Worm (Caenorhabditis elegans) whole organism, L1 larva: ENCODE data around the gene T25G12.13.

ENCODE experiments used
- C16A3.4 ChIP-seq: fragments of 150-350 bp; optimal IDR thresholded peaks from 2 replicates; lab custom pipeline; 2014; ENCODE audit warnings: missing biosample characterization, missing genetic modification characterization
- F16B12.6 ChIP-seq: fragments of 150-350 bp; optimal IDR thresholded peaks from 2 replicates; lab custom pipeline; 2014; ENCODE audit warnings: missing biosample characterization, missing genetic modification characterization
- ama-1 ChIP-seq: fragments of 150-350 bp; optimal IDR thresholded peaks from 2 replicates; lab custom pipeline; 2014
- blmp-1 ChIP-seq: fragments of 150-350 bp; optimal IDR thresholded peaks from 2 replicates; lab custom pipeline; 2014; ENCODE audit warnings: missing biosample characterization, missing genetic modification characterization
- ceh-88 ChIP-seq: fragments of 200-800 bp; sonication (Bioruptor generic); IDR thresholded peaks from 2 replicates; pipeline ENCODE4 v1.3.6; 2022; ENCODE audit warnings: missing genetic modification characterization, missing compliant biosample characterization
- dpl-1 ChIP-seq, 3 experiments: fragments of 150-350 bp in 2 of 3; sonication (generic microtip) in 1 of 3; optimal IDR thresholded peaks; 2 replicates each; lab custom pipeline; 2014 to 2017; ENCODE audit warnings: missing biosample characterization in 3 of 3, missing genetic modification characterization in 3 of 3, missing genetic modification reagents in 3 of 3
- dsc-1 ChIP-seq: sonication (generic microtip); optimal IDR thresholded peaks from 2 replicates; lab custom pipeline; 2016; ENCODE audit warnings: mild to moderate bottlenecking, missing genetic modification characterization, missing compliant biosample characterization
- efl-1 ChIP-seq, 4 experiments: fragments of 150-350 bp; optimal IDR thresholded peaks in 3 of 4; peaks in 1 of 4; 1 replicate in 1 of 4; 2 replicates in 3 of 4; lab custom pipeline; 2014; ENCODE audit warnings: missing biosample characterization in 2 of 4, missing genetic modification characterization in 2 of 4, missing genetic modification reagents in 2 of 4
- egl-13 ChIP-seq: sonication (generic microtip); optimal IDR thresholded peaks from 2 replicates; lab custom pipeline; 2016; ENCODE audit warnings: missing genotype, missing genetic modification reagents, missing genetic modification characterization, missing compliant biosample characterization
- elt-2 ChIP-seq: sonication (generic microtip); optimal IDR thresholded peaks from 2 replicates; lab custom pipeline; 2016; ENCODE audit warnings: missing genetic modification characterization, mild to moderate bottlenecking, inconsistent platforms, missing compliant biosample characterization, missing genetic modification reagents
- elt-3 ChIP-seq, 6 experiments: fragments of 150-350 bp in 1 of 6; sonication (generic microtip); optimal IDR thresholded peaks; 2 replicates each; lab custom pipeline; 2017 to 2018; ENCODE audit warnings: missing biosample characterization in 6 of 6, missing genetic modification characterization in 6 of 6, inconsistent platforms in 1 of 6
- fkh-10 ChIP-seq: sonication (generic microtip); optimal IDR thresholded peaks from 2 replicates; lab custom pipeline; 2017; ENCODE audit warnings: missing biosample characterization, missing genetic modification reagents, missing genetic modification characterization
- grh-1 ChIP-seq: fragments of 200-800 bp; sonication (Bioruptor generic); IDR thresholded peaks from 2 replicates; pipeline ENCODE4 v1.3.6; 2022; ENCODE audit warnings: missing genetic modification reagents, missing genetic modification characterization, missing compliant biosample characterization
- hlh-17 ChIP-seq: fragments of 200-800 bp; sonication (Bioruptor generic); optimal IDR thresholded peaks from 2 replicates; lab custom pipeline; 2018; ENCODE audit warnings: missing genetic modification characterization, mild to moderate bottlenecking, missing compliant biosample characterization, moderate library complexity, borderline replicate concordance
- hpl-2 ChIP-seq: fragments of 150-350 bp; optimal IDR thresholded peaks from 2 replicates; lab custom pipeline; 2014; ENCODE audit warnings: missing biosample characterization, missing genetic modification reagents, missing genetic modification characterization
- lin-13 ChIP-seq: fragments of 150-350 bp; optimal IDR thresholded peaks from 2 replicates; lab custom pipeline; 2014; ENCODE audit warnings: missing biosample characterization, missing genetic modification reagents, missing genetic modification characterization
- lin-14 ChIP-seq: fragments of 200-800 bp; sonication (Bioruptor generic); optimal IDR thresholded peaks from 2 replicates; lab custom pipeline; 2018; ENCODE audit warnings: mild to moderate bottlenecking, missing genetic modification characterization, moderate library complexity, missing compliant biosample characterization
- lin-15B ChIP-seq: fragments of 150-350 bp; sonication (generic microtip); optimal IDR thresholded peaks from 3 replicates; lab custom pipeline; 2014; ENCODE audit warnings: missing biosample characterization, missing genetic modification characterization
- lin-35 ChIP-seq, 2 experiments: fragments of 150-350 bp; optimal IDR thresholded peaks; 2 replicates each; lab custom pipeline; 2014; ENCODE audit warnings: missing biosample characterization in 2 of 2, missing genetic modification characterization in 2 of 2, missing genetic modification reagents in 2 of 2
- lir-3 ChIP-seq: sonication (generic microtip); optimal IDR thresholded peaks from 2 replicates; lab custom pipeline; 2016; ENCODE audit warnings: mild to moderate bottlenecking, missing genetic modification characterization, moderate library complexity, missing compliant biosample characterization; ENCODE audit not compliant: poor library complexity
- lsy-2 ChIP-seq, 2 experiments: fragments of 150-350 bp; optimal IDR thresholded peaks; 2 replicates each; lab custom pipeline; 2014; ENCODE audit warnings: missing biosample characterization in 2 of 2, missing genetic modification characterization in 2 of 2
- mab-9 ChIP-seq: fragments of 200-800 bp; sonication (Bioruptor generic); IDR thresholded peaks from 2 replicates; pipeline ENCODE4 v1.3.6; 2022; ENCODE audit warnings: missing genetic modification reagents, missing genetic modification characterization, missing compliant biosample characterization
- mdl-1 ChIP-seq, 2 experiments: fragments of 150-350 bp; optimal IDR thresholded peaks; 2 replicates each; lab custom pipeline; 2014 to 2017; ENCODE audit warnings: missing biosample characterization in 2 of 2, missing genetic modification characterization in 2 of 2, inconsistent platforms in 1 of 2
- mef-2 ChIP-seq: fragments of 150-350 bp; optimal IDR thresholded peaks from 2 replicates; lab custom pipeline; 2014; ENCODE audit warnings: missing biosample characterization, missing genetic modification characterization
- nhr-11 ChIP-seq: fragments of 150-350 bp; optimal IDR thresholded peaks from 2 replicates; lab custom pipeline; 2014; ENCODE audit warnings: missing biosample characterization, missing genetic modification characterization
- nhr-12 ChIP-seq: sonication (generic microtip); optimal IDR thresholded peaks from 2 replicates; lab custom pipeline; 2017; ENCODE audit warnings: missing biosample characterization, missing genetic modification characterization
- nhr-19 ChIP-seq: fragments of 200-800 bp; sonication (Bioruptor generic); conservative IDR thresholded peaks from 2 replicates; pipeline ENCODE4 v1.3.6; 2022; ENCODE audit warnings: missing genetic modification characterization, missing compliant biosample characterization
- nhr-20 ChIP-seq: sonication (generic microtip); optimal IDR thresholded peaks from 2 replicates; lab custom pipeline; 2016; ENCODE audit warnings: mild to moderate bottlenecking, missing genetic modification characterization, missing compliant biosample characterization
- nhr-28 ChIP-seq: fragments of 150-350 bp; optimal IDR thresholded peaks from 2 replicates; lab custom pipeline; 2014; ENCODE audit warnings: missing biosample characterization, missing genetic modification characterization
- nhr-71 ChIP-seq: sonication (generic microtip); optimal IDR thresholded peaks from 2 replicates; lab custom pipeline; 2016; ENCODE audit warnings: mild to moderate bottlenecking, missing genetic modification characterization, moderate library complexity, missing compliant biosample characterization
- nhr-76 ChIP-seq: sonication (generic microtip); optimal IDR thresholded peaks from 2 replicates; lab custom pipeline; 2017; ENCODE audit warnings: missing biosample characterization, missing genetic modification characterization
- nhr-77 ChIP-seq: fragments of 150-350 bp; optimal IDR thresholded peaks from 2 replicates; lab custom pipeline; 2014; ENCODE audit warnings: missing biosample characterization, missing genetic modification characterization
- nhr-85 ChIP-seq: sonication (generic microtip); peaks from one replicate; lab custom pipeline; 2016; ENCODE audit warnings: missing genetic modification characterization, inconsistent platforms, missing compliant biosample characterization
- nhr-90 ChIP-seq: sonication (generic microtip); optimal IDR thresholded peaks from 2 replicates; lab custom pipeline; 2016; ENCODE audit warnings: mild to moderate bottlenecking, missing genetic modification characterization, missing compliant biosample characterization; ENCODE audit not compliant: poor library complexity
- pqm-1 ChIP-seq: sonication (generic microtip); optimal IDR thresholded peaks from 3 replicates; lab custom pipeline; 2017; ENCODE audit warnings: missing biosample characterization, missing genetic modification characterization
- snu-23 ChIP-seq: sonication (generic microtip); optimal IDR thresholded peaks from 2 replicates; lab custom pipeline; 2016; ENCODE audit warnings: missing genetic modification characterization, missing compliant biosample characterization
- sox-4 ChIP-seq: sonication (generic microtip); optimal IDR thresholded peaks from 2 replicates; lab custom pipeline; 2016; ENCODE audit warnings: missing genetic modification characterization, missing compliant biosample characterization
- tlp-1 ChIP-seq: fragments of 150-350 bp; optimal IDR thresholded peaks from 2 replicates; lab custom pipeline; 2014; ENCODE audit warnings: missing biosample characterization, missing genetic modification characterization
- unc-86 ChIP-seq: sonication (generic microtip); optimal IDR thresholded peaks from 2 replicates; lab custom pipeline; 2016; ENCODE audit warnings: missing genetic modification characterization, missing compliant biosample characterization
- xbp-1 ChIP-seq: sonication (generic microtip); optimal IDR thresholded peaks from 2 replicates; lab custom pipeline; 2016; ENCODE audit warnings: missing genetic modification characterization, missing compliant biosample characterization
- zip-4 ChIP-seq: fragments of 200-800 bp; sonication (Bioruptor generic); optimal IDR thresholded peaks from 2 replicates; lab custom pipeline; 2018; ENCODE audit warnings: mild to moderate bottlenecking, missing genetic modification characterization, moderate library complexity, missing compliant biosample characterization
- ztf-11 ChIP-seq, 2 experiments: sonication (generic microtip); optimal IDR thresholded peaks; 2 replicates each; lab custom pipeline; 2016 to 2017; ENCODE audit warnings: missing genetic modification characterization in 2 of 2, missing biosample characterization in 1 of 2, missing compliant biosample characterization in 1 of 2
- ztf-4 ChIP-seq: fragments of 150-350 bp; optimal IDR thresholded peaks from 2 replicates; lab custom pipeline; 2014; ENCODE audit warnings: missing biosample characterization, missing genetic modification characterization

The T25G12.13 gene

ce11 chrX:17209265-17209664 is 33.9 kb upstream of the T25G12.13 start, which contains the start of gene T08G2.2:
TSS of gene T08G2.2 (minus strand) at chrX:17209365.
- TF ChIP-seq pqm-1 (tag; lab: Kevin White, UChicago) (no peak), dsc-1 (tag; lab: Kevin White, UChicago) (no peak), ama-1 (lab: Kevin White, UChicago) (no peak), lin-13 (GFP tag; lab: Kevin White, UChicago) (no peak), mab-9 (no peak), F16B12.6 (tag; lab: Kevin White, UChicago) (no peak), dpl-1 (GFP tag; optimal IDR thresholded peaks at IDR 0.05; lab: Kevin White, UChicago) (no peak)

- TF ChIP-seq ztf-11 (tag; optimal IDR thresholded peaks at IDR 0.05; lab: Kevin White, UChicago) (no peak), nhr-90 (no peak), blmp-1 (tag; lab: Kevin White, UChicago) (peak; percentile 99), nhr-77 (tag; lab: Kevin White, UChicago) (no peak), nhr-19 (GFP tag; lab: Robert Waterston, UW) (no peak), zip-4 (GFP tag; lab: Kevin White, UChicago) (no peak)
Observed at ce11 chrX:17211513-17211912, 31.6 kb upstream of the T25G12.13 start.

ce11 chrX:17214803-17215202 is 28.4 kb upstream of the T25G12.13 start, which contains the start of gene acdh-10:
TSS of gene acdh-10 (minus strand) at chrX:17214903.
- TF ChIP-seq grh-1 (no peak), F16B12.6 (tag; lab: Kevin White, UChicago) (no peak)

ce11 chrX:17215753-17216152 is 27.4 kb upstream of the T25G12.13 start:
- no peak for TF ChIP-seq pqm-1 (tag; lab: Kevin White, UChicago)
- no peak for TF ChIP-seq efl-1 (optimal IDR thresholded peaks at IDR 0.05; lab: Kevin White, UChicago)
- TF ChIP-seq efl-1 (GFP tag; optimal IDR thresholded peaks at IDR 0.05 in 1 of 2; lab: Kevin White, UChicago): peak in 1 of 2 experiments; percentile 19
- no peak for TF ChIP-seq sox-4 (tag; lab: Kevin White, UChicago)
- no peak for TF ChIP-seq egl-13
- no peak for TF ChIP-seq hlh-17 (GFP tag; lab: Kevin White, UChicago)
- TF ChIP-seq ceh-88 (GFP tag; lab: Robert Waterston, UW): no peak
- no peak for TF ChIP-seq tlp-1 (tag; lab: Kevin White, UChicago)

DNA sequence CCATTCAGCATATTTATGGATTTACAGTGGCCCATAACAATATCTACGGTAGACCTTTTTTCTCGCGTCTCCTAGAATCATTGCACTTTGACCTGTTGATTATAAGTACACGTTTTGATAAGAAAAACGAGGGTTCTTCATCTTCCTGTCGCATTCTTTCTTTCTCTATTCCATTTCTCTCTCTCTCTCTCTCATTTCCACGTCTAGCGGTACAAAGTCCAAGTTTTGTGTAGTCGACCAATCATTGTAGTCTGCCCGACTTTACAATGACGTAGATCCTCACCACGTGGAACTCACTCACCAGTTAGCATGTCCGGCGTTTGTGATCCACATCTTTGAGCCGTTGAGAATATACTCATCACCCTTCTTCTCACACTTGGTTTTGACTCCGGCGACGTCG is 27.0 kb upstream of the T25G12.13 start:
- TF ChIP-seq xbp-1 (tag; lab: Kevin White, UChicago) (peak; percentile 89), elt-3 (tag; optimal IDR thresholded peaks at IDR 0.05; lab: Kevin White, UChicago) (peak in 5 of 6 experiments; percentile 33 to 74 (median 64)), mef-2 (tag; lab: Kevin White, UChicago) (no peak), nhr-85 (peak; percentile 75), fkh-10 (GFP tag; lab: Kevin White, UChicago) (no peak), lin-14 (peak; percentile 81), blmp-1 (tag; lab: Kevin White, UChicago) (peak; percentile 50), pqm-1 (tag; lab: Kevin White, UChicago) (no peak), ztf-4 (tag; lab: Kevin White, UChicago) (peak; percentile 34), nhr-28 (tag; lab: Kevin White, UChicago) (no peak), nhr-12 (tag; lab: Kevin White, UChicago) (peak; percentile 22), mdl-1 (tag; optimal IDR thresholded peaks at IDR 0.05; lab: Kevin White, UChicago) (peak in 1 of 2 experiments; percentile 60), mab-9 (no peak), lin-13 (GFP tag; lab: Kevin White, UChicago) (peak; percentile 11), hpl-2 (GFP tag; lab: Kevin White, UChicago) (no peak), snu-23 (GFP tag; lab: Kevin White, UChicago) (peak; percentile 65), lir-3 (tag; lab: Kevin White, UChicago) (peak; percentile 28), F16B12.6 (tag; lab: Kevin White, UChicago) (no peak), nhr-76 (tag; lab: Kevin White, UChicago) (no peak), dpl-1 (GFP tag; optimal IDR thresholded peaks at IDR 0.05; lab: Kevin White, UChicago) (no peak), C16A3.4 (tag; lab: Kevin White, UChicago) (peak; percentile 26), elt-2 (peak; percentile 39), nhr-19 (GFP tag; lab: Robert Waterston, UW) (peak; percentile 64), nhr-71 (tag; lab: Kevin White, UChicago) (peak; percentile 79), nhr-20 (tag; lab: Kevin White, UChicago) (peak; percentile 85), nhr-11 (tag; lab: Kevin White, UChicago) (peak; percentile 12), lin-15B (tag; lab: Kevin White, UChicago) (no peak), lin-35 (GFP tag; optimal IDR thresholded peaks at IDR 0.05; lab: Kevin White, UChicago) (peak in 1 of 2 experiments; percentile 3), unc-86 (tag; lab: Kevin White, UChicago) (no peak), zip-4 (GFP tag; lab: Kevin White, UChicago) (no peak), lsy-2 (tag; optimal IDR thresholded peaks at IDR 0.05; lab: Kevin White, UChicago) (peak in 1 of 2 experiments; percentile 29)
